Fruit fly (Drosophila melanogaster) whole organism, embryonic: ENCODE measurements around the gene MCU.

Source experiments
- Abd-B ChIP-seq: fragments of 200-800 bp; sonication (Bioruptor generic); optimal IDR thresholded peaks from 2 replicates; lab custom pipeline; 2018; ENCODE audit warnings: missing biosample characterization, mild to moderate bottlenecking, missing genetic modification characterization, moderate library complexity
- B-H1 ChIP-seq: fragments of 200-800 bp; sonication (Bioruptor generic); IDR thresholded peaks from 3 replicates; pipeline ENCODE4 v1.3.6; 2022; ENCODE audit warnings: missing biosample characterization, missing genetic modification characterization
- CG10209 ChIP-seq: fragments of 200-800 bp; sonication (Bioruptor generic); optimal IDR thresholded peaks from 3 replicates; lab custom pipeline; 2017; ENCODE audit warnings: missing biosample characterization, mild to moderate bottlenecking, missing genetic modification characterization, missing genetic modification reagents
- CG10274 ChIP-seq: fragments of 200-800 bp; sonication (Bioruptor generic); optimal IDR thresholded peaks from 3 replicates; lab custom pipeline; 2017; ENCODE audit warnings: missing biosample characterization, mild to moderate bottlenecking, missing genetic modification characterization
- CG10462 ChIP-seq: fragments of 200-800 bp; sonication (Bioruptor generic); optimal IDR thresholded peaks from 2 replicates; lab custom pipeline; 2016; ENCODE audit warnings: missing biosample characterization, missing genetic modification characterization
- CG10654 ChIP-seq: fragments of 200-800 bp; sonication (Bioruptor generic); optimal IDR thresholded peaks from 2 replicates; lab custom pipeline; 2016; ENCODE audit warnings: missing biosample characterization, missing genetic modification characterization
- CG11504 ChIP-seq: fragments of 200-800 bp; sonication (Bioruptor generic); optimal IDR thresholded peaks from 3 replicates; lab custom pipeline; 2019; ENCODE audit warnings: missing biosample characterization, mild to moderate bottlenecking, missing genetic modification characterization, moderate library complexity
- CG11696 ChIP-seq: fragments of 200-800 bp; sonication (Bioruptor generic); IDR thresholded peaks from 2 replicates; pipeline ENCODE4 v1.3.6; 2022; ENCODE audit warnings: missing biosample characterization, missing genetic modification characterization
- CG12769 ChIP-seq: fragments of 200-800 bp; sonication (Bioruptor generic); optimal IDR thresholded peaks from 2 replicates; lab custom pipeline; 2019; ENCODE audit warnings: missing biosample characterization, mild to moderate bottlenecking, missing genetic modification characterization, moderate library complexity
- CG13287 ChIP-seq: fragments of 200-800 bp; sonication (Bioruptor generic); IDR thresholded peaks from 2 replicates; pipeline ENCODE4 v1.3.6; 2022; ENCODE audit warnings: missing biosample characterization, missing genetic modification characterization; ENCODE audit not compliant: partially characterized antibody
- CG13624 ChIP-seq: fragments of 200-800 bp; sonication (Bioruptor generic); optimal IDR thresholded peaks from 2 replicates; lab custom pipeline; 2016; ENCODE audit warnings: missing biosample characterization, missing genetic modification characterization
- CG14965 ChIP-seq: fragments of 200-800 bp; sonication (Bioruptor generic); optimal IDR thresholded peaks from 2 replicates; lab custom pipeline; 2016; ENCODE audit warnings: missing biosample characterization, missing genetic modification characterization, borderline replicate concordance
- CG17829 ChIP-seq: fragments of 200-800 bp; optimal IDR thresholded peaks from 2 replicates; lab custom pipeline; 2019; ENCODE audit warnings: missing biosample characterization, mild to moderate bottlenecking, missing genetic modification characterization, moderate library complexity
- CG2116 ChIP-seq: fragments of 200-800 bp; sonication (Bioruptor generic); optimal IDR thresholded peaks from 3 replicates; lab custom pipeline; 2018; ENCODE audit warnings: missing biosample characterization, mild to moderate bottlenecking, missing genetic modification characterization
- CG32532 ChIP-seq: fragments of 200-800 bp; sonication (Bioruptor generic); IDR thresholded peaks from 2 replicates; pipeline ENCODE4 v1.3.6; 2022; ENCODE audit warnings: missing biosample characterization, missing genetic modification characterization
- CG3407 ChIP-seq: fragments of 200-800 bp; sonication (Bioruptor generic); optimal IDR thresholded peaks from 2 replicates; lab custom pipeline; 2018; ENCODE audit warnings: missing biosample characterization, mild to moderate bottlenecking, missing genetic modification characterization
- CG3847 ChIP-seq: fragments of 200-800 bp; sonication (Bioruptor generic); IDR thresholded peaks from 2 replicates; pipeline ENCODE4 v1.3.6; 2022; ENCODE audit warnings: missing biosample characterization, missing genetic modification characterization
- CG4404 ChIP-seq: fragments of 200-800 bp; sonication (Bioruptor generic); IDR thresholded peaks from 2 replicates; pipeline ENCODE4 v1.3.6; 2022; ENCODE audit warnings: missing biosample characterization, missing genetic modification characterization
- CG5953 ChIP-seq: fragments of 200-800 bp; sonication (Bioruptor generic); IDR thresholded peaks from 2 replicates; pipeline ENCODE4 v1.3.6; 2022; ENCODE audit warnings: missing biosample characterization, missing genetic modification characterization
- CG7271 ChIP-seq: fragments of 200-800 bp; sonication (Bioruptor generic); optimal IDR thresholded peaks from 2 replicates; lab custom pipeline; 2018; ENCODE audit warnings: missing biosample characterization, mild to moderate bottlenecking, missing genetic modification characterization, moderate library complexity
- CG7357 ChIP-seq: fragments of 200-800 bp; sonication (Bioruptor generic); IDR thresholded peaks from 3 replicates; pipeline ENCODE4 v1.3.6; 2022; ENCODE audit warnings: missing biosample characterization, missing genetic modification characterization
- CG8359 ChIP-seq: fragments of 200-800 bp; sonication (Bioruptor generic); optimal IDR thresholded peaks from 2 replicates; lab custom pipeline; 2017; ENCODE audit warnings: missing biosample characterization, mild to moderate bottlenecking, missing genetic modification characterization, borderline replicate concordance
- CG9437 ChIP-seq: fragments of 200-800 bp; sonication (Bioruptor generic); optimal IDR thresholded peaks from 2 replicates; lab custom pipeline; 2018; ENCODE audit warnings: missing biosample characterization, mild to moderate bottlenecking, missing genetic modification characterization
- Dip3 ChIP-seq: fragments of 200-800 bp; sonication (Bioruptor generic); optimal IDR thresholded peaks from 3 replicates; lab custom pipeline; 2016; ENCODE audit warnings: missing biosample characterization, missing genetic modification characterization
- Fer2 ChIP-seq: fragments of 200-800 bp; sonication (Bioruptor generic); optimal IDR thresholded peaks from 2 replicates; lab custom pipeline; 2018; ENCODE audit warnings: missing biosample characterization, mild to moderate bottlenecking, missing genetic modification characterization, moderate library complexity
- HLH4C ChIP-seq: fragments of 200-800 bp; sonication (Bioruptor generic); IDR thresholded peaks from 3 replicates; pipeline ENCODE4 v1.3.6; 2022; ENCODE audit warnings: missing biosample characterization, missing genetic modification characterization; ENCODE audit not compliant: partially characterized antibody
- Jarid2 ChIP-seq: fragments of 200-800 bp; sonication (Bioruptor generic); optimal IDR thresholded peaks from 3 replicates; lab custom pipeline; 2017; ENCODE audit warnings: mild to moderate bottlenecking, missing biosample characterization, missing genetic modification reagents, missing genetic modification characterization
- MESR4 ChIP-seq: fragments of 200-800 bp; sonication (Bioruptor generic); optimal IDR thresholded peaks from 2 replicates; lab custom pipeline; 2018; ENCODE audit warnings: missing biosample characterization, mild to moderate bottlenecking, missing genetic modification characterization, moderate library complexity
- Neu2 ChIP-seq: fragments of 200-800 bp; sonication (Bioruptor generic); optimal IDR thresholded peaks from 3 replicates; lab custom pipeline; 2016; ENCODE audit warnings: missing biosample characterization, missing genetic modification characterization, borderline replicate concordance
- Sry-δ ChIP-seq: fragments of 200-800 bp; sonication (Bioruptor generic); optimal IDR thresholded peaks from 2 replicates; lab custom pipeline; 2016; ENCODE audit warnings: missing biosample characterization, missing genetic modification characterization
- Xrp1 ChIP-seq: fragments of 200-800 bp; sonication (Bioruptor generic); IDR thresholded peaks from 2 replicates; pipeline ENCODE4 v1.3.6; 2022; ENCODE audit warnings: missing biosample characterization, missing genetic modification characterization
- abd-A ChIP-seq: fragments of 200-800 bp; sonication (Bioruptor generic); optimal IDR thresholded peaks from 3 replicates; lab custom pipeline; 2019; ENCODE audit warnings: missing biosample characterization, mild to moderate bottlenecking, missing genetic modification characterization, moderate library complexity
- al ChIP-seq: fragments of 200-800 bp; sonication (Bioruptor generic); IDR thresholded peaks from 2 replicates; pipeline ENCODE4 v1.3.6; 2022; ENCODE audit warnings: missing biosample characterization, missing genetic modification characterization
- amos ChIP-seq: fragments of 200-800 bp; sonication (Bioruptor generic); IDR thresholded peaks from 2 replicates; pipeline ENCODE4 v1.3.6; 2022; ENCODE audit warnings: missing biosample characterization, missing genetic modification characterization; ENCODE audit not compliant: partially characterized antibody
- caup ChIP-seq: fragments of 200-800 bp; sonication (Bioruptor generic); optimal IDR thresholded peaks from 3 replicates; lab custom pipeline; 2017; ENCODE audit warnings: missing biosample characterization, mild to moderate bottlenecking, missing genetic modification characterization, moderate library complexity; ENCODE audit not compliant: severe bottlenecking
- dati ChIP-seq: fragments of 200-800 bp; sonication (Bioruptor generic); IDR thresholded peaks from 2 replicates; pipeline ENCODE4 v1.3.6; 2022; ENCODE audit warnings: missing biosample characterization, missing genetic modification characterization
- esg ChIP-seq: fragments of 200-800 bp; sonication (Bioruptor generic); conservative IDR thresholded peaks from 2 replicates; pipeline ENCODE4 v1.3.6; 2022; ENCODE audit warnings: missing biosample characterization, missing genetic modification characterization
- eve ChIP-seq, 2 experiments: fragments of >200 bp; optimal IDR thresholded peaks; 2 replicates each; lab custom pipeline; 2017; ENCODE audit warnings: missing biosample characterization in 2 of 2, missing genetic modification characterization in 2 of 2
- exex ChIP-seq: fragments of 200-800 bp; sonication (Bioruptor generic); optimal IDR thresholded peaks from 4 replicates; lab custom pipeline; 2018; ENCODE audit warnings: missing biosample characterization, mild to moderate bottlenecking, missing genetic modification characterization, moderate library complexity
- eyg ChIP-seq: fragments of 200-800 bp; sonication (Bioruptor generic); optimal IDR thresholded peaks from 3 replicates; lab custom pipeline; 2016; ENCODE audit warnings: missing biosample characterization, missing genetic modification characterization
- ftz-f1 ChIP-seq: fragments of 200-800 bp; sonication (Bioruptor generic); optimal IDR thresholded peaks from 2 replicates; lab custom pipeline; 2016; ENCODE audit warnings: missing biosample characterization, missing genetic modification characterization
- nom ChIP-seq: fragments of 200-800 bp; sonication (Bioruptor generic); optimal IDR thresholded peaks from 2 replicates; lab custom pipeline; 2017; ENCODE audit warnings: missing biosample characterization, missing genetic modification characterization, mild to moderate bottlenecking, moderate library complexity, missing genetic modification reagents
- onecut ChIP-seq: fragments of 200-800 bp; sonication (Bioruptor generic); IDR thresholded peaks from 2 replicates; pipeline ENCODE4 v1.3.6; 2022; ENCODE audit warnings: missing biosample characterization, missing genetic modification characterization
- pb ChIP-seq: fragments of 200-800 bp; sonication (Bioruptor generic); optimal IDR thresholded peaks from 3 replicates; lab custom pipeline; 2016; ENCODE audit warnings: missing biosample characterization, missing genetic modification characterization
- prd ChIP-seq, 3 experiments: fragments of >200 bp in 2 of 3; fragments of 200-800 bp in 1 of 3; sonication (Bioruptor generic) in 1 of 3; optimal IDR thresholded peaks in 2 of 3; IDR thresholded peaks in 1 of 3; 2 replicates in 2 of 3; 3 replicates in 1 of 3; pipeline versions ENCODE4 v1.3.6 to Lab custom; 2017 to 2022; ENCODE audit warnings: missing biosample characterization in 1 of 3, missing genetic modification characterization in 1 of 3
- salm ChIP-seq: fragments of 200-800 bp; sonication (Bioruptor generic); optimal IDR thresholded peaks from 2 replicates; lab custom pipeline; 2018; ENCODE audit warnings: missing biosample characterization, mild to moderate bottlenecking, missing genetic modification characterization
- schlank ChIP-seq: fragments of 200-800 bp; sonication (Bioruptor generic); optimal IDR thresholded peaks from 2 replicates; lab custom pipeline; 2018; ENCODE audit warnings: missing biosample characterization, mild to moderate bottlenecking, missing genetic modification characterization
- ssp ChIP-seq: fragments of 200-800 bp; sonication (Bioruptor generic); IDR thresholded peaks from 2 replicates; pipeline ENCODE4 v1.3.6; 2022; ENCODE audit warnings: missing biosample characterization, missing genetic modification characterization
- stc ChIP-seq: fragments of 200-800 bp; sonication (Bioruptor generic); IDR thresholded peaks from 2 replicates; pipeline ENCODE4 v1.3.6; 2022; ENCODE audit warnings: missing biosample characterization, missing genetic modification characterization
- z ChIP-seq: fragments of 200-800 bp; sonication (Bioruptor generic); IDR thresholded peaks from 3 replicates; pipeline ENCODE4 v1.3.6; 2022; ENCODE audit warnings: missing biosample characterization, missing genetic modification characterization

The MCU gene

dm6 chr3L:6576709-6577108 is 26.2 kb downstream of the MCU start (continued):
- TF ChIP-seq stc (GFP tag; lab: Robert Waterston, UW) (peak; percentile 76), CG10209 (GFP tag; lab: Kevin White, UChicago) (peak; percentile 36), CG12769 (tag; lab: Kevin White, UChicago) (peak; percentile 85), CG2116 (GFP tag; lab: Kevin White, UChicago) (no peak), Sry-δ (no peak), CG3407 (no peak), CG11696 (GFP tag; lab: Robert Waterston, UW) (peak; percentile 53; the same call in 1 of the 2 replicates), CG13624 (peak; percentile 42), CG17829 (tag; lab: Kevin White, UChicago) (no peak), CG32532 (GFP tag; lab: Robert Waterston, UW) (peak; percentile 68), abd-A (tag; lab: Kevin White, UChicago) (no peak), CG11504 (tag; lab: Kevin White, UChicago) (peak; percentile 82), ssp (GFP tag; lab: Robert Waterston, UW) (peak; percentile 30; the same call in 1 of the 2 replicates), Jarid2 (GFP tag; lab: Kevin White, UChicago) (peak; percentile 11), al (GFP tag; lab: Robert Waterston, UW) (no peak), CG5953 (peak; percentile 84), Xrp1 (GFP tag; lab: Robert Waterston, UW) (peak; percentile 36; the same call in 1 of the 2 replicates), Neu2 (GFP tag; lab: Kevin White, UChicago) (no peak), eyg (peak; percentile 32), Abd-B (GFP tag; lab: Kevin White, UChicago) (peak; percentile 70), B-H1 (GFP tag; lab: Robert Waterston, UW) (peak; percentile 65), CG7271 (tag; lab: Kevin White, UChicago) (no peak), CG7357 (GFP tag; lab: Robert Waterston, UW) (peak; percentile 68), HLH4C (GFP tag; lab: Robert Waterston, UW) (no peak), CG3847 (GFP tag; lab: Robert Waterston, UW) (peak; percentile 54), caup (GFP tag; lab: Kevin White, UChicago) (peak; percentile 56), CG13287 (no peak), CG10274 (peak; percentile 23), esg (peak; percentile 63), amos (GFP tag; lab: Robert Waterston, UW) (no peak), salm (tag; lab: Kevin White, UChicago) (no peak), ftz-f1 (GFP tag; lab: Kevin White, UChicago) (no peak), CG9437 (GFP tag; lab: Kevin White, UChicago) (peak; percentile 31), exex (tag; lab: Kevin White, UChicago) (no peak), dati (no peak), Fer2 (tag; lab: Kevin White, UChicago) (no peak), pb (GFP tag; lab: Kevin White, UChicago) (peak; percentile 62), prd (optimal IDR thresholded peaks at IDR 0.05; lab: Kevin White, UChicago) (no peak), prd (GFP tag; IDR thresholded peaks at IDR 0.05; lab: Robert Waterston, UW) (peak; percentile 79), CG8359 (no peak), onecut (GFP tag; lab: Robert Waterston, UW) (peak; percentile 27; the same call in 1 of the 2 replicates), CG10462 (GFP tag; lab: Kevin White, UChicago) (no peak), CG4404 (GFP tag; lab: Robert Waterston, UW) (no peak), Dip3 (GFP tag; lab: Kevin White, UChicago) (no peak), MESR4 (GFP tag; lab: Kevin White, UChicago) (no peak), CG10654 (GFP tag; lab: Kevin White, UChicago) (peak; percentile 44), CG14965 (GFP tag; lab: Kevin White, UChicago) (no peak), z (GFP tag; lab: Robert Waterston, UW) (no peak), eve (GFP tag; optimal IDR thresholded peaks at IDR 0.05; lab: Kevin White, UChicago) (peak in 1 of 2 experiments; percentile 66), nom (GFP tag; lab: Kevin White, UChicago) (no peak), schlank (tag; lab: Kevin White, UChicago) (no peak)
